Worm (Caenorhabditis elegans): Measurements from ENCODE around the gene F46G10.1.

Gene F46G10.1

ce11 chrX:13264550-13264949 lies 47.0 kb downstream of the F46G10.1 start (continued):
- no peak for TF ChIP-seq zag-1 (tag; optimal IDR thresholded peaks at IDR 0.05)
- no peak for TF ChIP-seq blmp-1 (tag; optimal IDR thresholded peaks at IDR 0.05)
- no peak for TF ChIP-seq hpl-2 (GFP tag; optimal IDR thresholded peaks at IDR 0.05)
- peak; percentile 80 for TF ChIP-seq nhr-47 (tag; optimal IDR thresholded peaks at IDR 0.05)
- TF ChIP-seq skn-1 (tag; optimal IDR thresholded peaks at IDR 0.05), result peak; percentile 37
- peak in 1 of 2 experiments; percentile 25 for TF ChIP-seq lsy-2 (tag; optimal IDR thresholded peaks at IDR 0.05)
- TF ChIP-seq fkh-8 (tag; optimal IDR thresholded peaks at IDR 0.05), result peak; percentile 12
- TF ChIP-seq nhr-237 (tag; optimal IDR thresholded peaks at IDR 0.05), result no peak
- TF ChIP-seq ceh-90 (tag; optimal IDR thresholded peaks at IDR 0.05), result no peak
- peak; percentile 68 for TF ChIP-seq nhr-71 (tag; optimal IDR thresholded peaks at IDR 0.05)
- peak; percentile 27 for TF ChIP-seq nhr-90 (tag; optimal IDR thresholded peaks at IDR 0.05; ENCODE audit: poor library complexity)
- TF ChIP-seq mdl-1 (tag; optimal IDR thresholded peaks at IDR 0.05), result peak in 1 of 2 experiments; percentile 44
- no peak for TF ChIP-seq mef-2 (tag; optimal IDR thresholded peaks at IDR 0.05)
- TF ChIP-seq tbx-2 (tag; optimal IDR thresholded peaks at IDR 0.05), result peak; percentile 27

ce11 chrX:13262195-13262594 lies 49.4 kb downstream of the F46G10.1 start, which contains the start of gene K09A11.1:
Gene K09A11.1, plus strand, starts transcription at chrX:13262495.
- TF ChIP-seq blmp-1 (tag; optimal IDR thresholded peaks at IDR 0.05) (no peak), nhr-47 (tag; optimal IDR thresholded peaks at IDR 0.05) (no peak), unc-30 (tag; optimal IDR thresholded peaks at IDR 0.05) (no peak), hlh-17 (GFP tag; optimal IDR thresholded peaks at IDR 0.05; ENCODE audit: borderline replicate concordance) (no peak), swsn-7 (tag; optimal IDR thresholded peaks at IDR 0.05) (no peak), xbp-1 (tag; optimal IDR thresholded peaks at IDR 0.05) (no peak), irx-1 (tag; optimal IDR thresholded peaks at IDR 0.05) (no peak), grh-1 (GFP tag; IDR thresholded peaks at IDR 0.05) (no peak), C04F5.9 (tag; optimal IDR thresholded peaks at IDR 0.05) (no peak), aly-2 (tag; optimal IDR thresholded peaks at IDR 0.05) (no peak), nhr-20 (tag; optimal IDR thresholded peaks at IDR 0.05) (no peak), mef-2 (tag; optimal IDR thresholded peaks at IDR 0.05) (no peak), nhr-90 (tag; optimal IDR thresholded peaks at IDR 0.05; ENCODE audit: poor library complexity) (no peak), C16A3.4 (tag; optimal IDR thresholded peaks at IDR 0.05) (no peak), nhr-12 (tag; optimal IDR thresholded peaks at IDR 0.05) (no peak), pqm-1 (tag; optimal IDR thresholded peaks at IDR 0.05) (no peak), elt-2 (tag; optimal IDR thresholded peaks at IDR 0.05) (no peak), lin-14 (GFP tag; optimal IDR thresholded peaks at IDR 0.05) (no peak), zip-4 (GFP tag; optimal IDR thresholded peaks at IDR 0.05) (no peak)

- TF ChIP-seq elt-2 (tag; optimal IDR thresholded peaks at IDR 0.05) (peak; percentile 0), nhr-71 (tag; optimal IDR thresholded peaks at IDR 0.05) (peak; percentile 8), snpc-4 (tag; optimal IDR thresholded peaks at IDR 0.05) (peak; percentile 11)
These were observed 50.4 kb downstream of the F46G10.1 start for ce11 chrX:13261037-13261592.
